Worm (Caenorhabditis elegans): ENCODE data around the gene K04C2.5.

K04C2.5 gene

DNA sequence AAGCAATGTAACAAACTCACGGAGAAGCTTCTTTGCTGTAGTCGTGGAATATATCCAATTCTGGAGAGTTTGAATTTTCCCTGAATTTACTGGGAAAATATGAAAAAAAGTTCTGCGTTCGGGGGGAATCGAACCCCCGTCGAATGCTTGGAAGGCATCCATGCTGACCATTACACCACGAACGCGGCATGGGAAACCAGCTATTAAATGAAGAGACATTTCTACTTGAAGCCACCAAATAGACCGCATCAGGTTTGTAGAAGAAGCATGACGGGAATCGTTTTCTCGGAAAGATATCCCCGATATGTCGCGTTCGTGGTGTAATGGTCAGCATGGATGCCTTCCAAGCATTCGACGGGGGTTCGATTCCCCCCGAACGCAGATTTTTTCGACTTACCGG is 3.0 kb downstream of the K04C2.5 start (continued):
- peak; percentile 66 for TF ChIP-seq zip-2 (tag; optimal IDR thresholded peaks at IDR 0.05)
- TF ChIP-seq hlh-30 (tag; optimal IDR thresholded peaks at IDR 0.05; ENCODE audit: insufficient read depth): peak; percentile 43
- TF ChIP-seq nhr-77 (tag; optimal IDR thresholded peaks at IDR 0.05): no peak
- peak; percentile 80 for TF ChIP-seq madf-9 (GFP tag; conservative IDR thresholded peaks at IDR 0.05)
- TF ChIP-seq aly-2 (tag; optimal IDR thresholded peaks at IDR 0.05): no peak
- TF ChIP-seq dve-1 (tag; optimal IDR thresholded peaks at IDR 0.05; ENCODE audit: insufficient read depth): peak; percentile 43
- TF ChIP-seq ces-1 (GFP tag; optimal IDR thresholded peaks at IDR 0.05): no peak
- TF ChIP-seq spr-1 (tag; optimal IDR thresholded peaks at IDR 0.05): no peak
- no peak for TF ChIP-seq ceh-32 (tag; optimal IDR thresholded peaks at IDR 0.05; ENCODE audit: poor library complexity)
- TF ChIP-seq dpl-1 (GFP tag; optimal IDR thresholded peaks at IDR 0.05): peak; percentile 9
- TF ChIP-seq ceh-44 (GFP tag; IDR thresholded peaks at IDR 0.05): peak; percentile 57; the same call in 1 of the 2 replicates
- TF ChIP-seq ZK546.5 (tag; optimal IDR thresholded peaks at IDR 0.05): no peak
- no peak for TF ChIP-seq daf-12 (tag; optimal IDR thresholded peaks at IDR 0.05)
- peak; percentile 73 for TF ChIP-seq F26F4.8 (GFP tag; conservative IDR thresholded peaks at IDR 0.05)
- TF ChIP-seq snpc-1.2 (GFP tag; IDR thresholded peaks at IDR 0.05): peak; percentile 77
- TF ChIP-seq lin-29 (GFP tag; IDR thresholded peaks at IDR 0.05): 0 out of 2 replicates have a peak, but pooled peaks have one; percentile 25
- TF ChIP-seq nhr-6 (tag; optimal IDR thresholded peaks at IDR 0.05): peak; percentile 13
- TF ChIP-seq T20F7.1 (GFP tag; optimal IDR thresholded peaks at IDR 0.05): no peak
- peak; percentile 29 for TF ChIP-seq hlh-11 (tag; optimal IDR thresholded peaks at IDR 0.05)
- 0 out of 2 replicates have a peak, but pooled peaks have one; percentile 55 for TF ChIP-seq mxl-2 (GFP tag; conservative IDR thresholded peaks at IDR 0.05)
- peak; percentile 46 for TF ChIP-seq lin-13 (GFP tag; optimal IDR thresholded peaks at IDR 0.05)
- peak; percentile 73; the same call in 1 of the 2 replicates for TF ChIP-seq ctbp-1 (GFP tag; IDR thresholded peaks at IDR 0.05)
- peak; percentile 81 for TF ChIP-seq dmd-8 (GFP tag; IDR thresholded peaks at IDR 0.05)
- TF ChIP-seq saeg-2 (GFP tag; IDR thresholded peaks at IDR 0.05): 0 out of 2 replicates have a peak, but pooled peaks have one; percentile 36
- TF ChIP-seq hif-1 (tag; optimal IDR thresholded peaks at IDR 0.05): no peak
- TF ChIP-seq mdl-1 (tag; optimal IDR thresholded peaks at IDR 0.05): peak in 1 of 2 experiments; percentile 40
- TF ChIP-seq zfp-2 (tag; optimal IDR thresholded peaks at IDR 0.05): peak; percentile 24
- peak; percentile 16 for TF ChIP-seq F10B5.3 (tag; optimal IDR thresholded peaks at IDR 0.05)
- TF ChIP-seq set-16 (GFP tag; IDR thresholded peaks at IDR 0.05): no peak
- TF ChIP-seq tra-1 (GFP tag; IDR thresholded peaks at IDR 0.05): peak; percentile 77
- peak; percentile 66; the same call in 1 of the 2 replicates for TF ChIP-seq pha-4 (GFP tag; IDR thresholded peaks at IDR 0.05)
- no peak for TF ChIP-seq pha-4 (tag; optimal IDR thresholded peaks at IDR 0.05)
- TF ChIP-seq dmd-9 (GFP tag; IDR thresholded peaks at IDR 0.05): 0 out of 2 replicates have a peak, but pooled peaks have one; percentile 17
- TF ChIP-seq zfp-3 (GFP tag; conservative IDR thresholded peaks at IDR 0.05): 0 out of 2 replicates have a peak, but pooled peaks have one; percentile 26
- peak; percentile 71 for TF ChIP-seq vab-7 (GFP tag; IDR thresholded peaks at IDR 0.05)
- TF ChIP-seq nhr-10 (tag; optimal IDR thresholded peaks at IDR 0.05): no peak
- TF ChIP-seq attf-4 (tag; optimal IDR thresholded peaks at IDR 0.05): no peak
- peak; percentile 70 for TF ChIP-seq hmg-1.1 (GFP tag; IDR thresholded peaks at IDR 0.05)

DNA sequence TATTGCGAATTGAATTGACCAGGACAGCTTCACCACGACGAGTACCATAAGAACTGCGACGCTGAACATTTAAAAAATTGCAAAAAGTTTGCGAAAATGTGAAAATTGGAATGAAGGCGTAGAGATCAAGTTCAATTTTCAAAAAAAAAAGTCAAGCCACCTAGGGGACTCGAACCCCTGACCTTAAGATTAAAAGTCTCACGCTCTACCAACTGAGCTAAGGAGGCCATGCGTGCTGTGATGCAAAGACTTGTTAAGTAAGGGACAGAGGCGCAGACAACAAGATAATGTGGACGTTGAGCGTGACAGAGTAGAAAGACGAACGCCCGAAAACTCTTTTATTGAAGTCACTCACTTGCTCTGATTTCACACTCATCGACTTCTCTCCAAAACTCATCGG is 3.9 kb downstream of the K04C2.5 start:
- no peak for TF ChIP-seq ceh-28 (tag; optimal IDR thresholded peaks at IDR 0.05)
- peak; percentile 66 for TF ChIP-seq F49E8.2 (tag; optimal IDR thresholded peaks at IDR 0.05; ENCODE audit: borderline replicate concordance)
- TF ChIP-seq dve-1 (tag; optimal IDR thresholded peaks at IDR 0.05; ENCODE audit: insufficient read depth): peak; percentile 60
- TF ChIP-seq ztf-11 (tag; optimal IDR thresholded peaks at IDR 0.05): no peak
- TF ChIP-seq lin-1 (GFP tag; IDR thresholded peaks at IDR 0.05): peak; percentile 62
- no peak for TF ChIP-seq nhr-77 (tag; optimal IDR thresholded peaks at IDR 0.05)
- TF ChIP-seq php-3 (GFP tag; IDR thresholded peaks at IDR 0.05): peak; percentile 65; the same call in 1 of the 2 replicates
- TF ChIP-seq ceh-62 (tag; optimal IDR thresholded peaks at IDR 0.05): no peak
- peak; percentile 19 to 36 for TF ChIP-seq mdl-1 (tag; optimal IDR thresholded peaks at IDR 0.05)
- TF ChIP-seq nhr-102 (tag; optimal IDR thresholded peaks at IDR 0.05): no peak
- no peak for TF ChIP-seq daf-12 (tag; optimal IDR thresholded peaks at IDR 0.05)
- TF ChIP-seq snpc-1.2 (GFP tag; IDR thresholded peaks at IDR 0.05): peak; percentile 79
- TF ChIP-seq hif-1 (tag; optimal IDR thresholded peaks at IDR 0.05): peak in 1 of 2 experiments; percentile 62
- TF ChIP-seq zip-11 (GFP tag; IDR thresholded peaks at IDR 0.05): 0 out of 2 replicates have a peak, but pooled peaks have one; percentile 42
- no peak for TF ChIP-seq unc-39 (tag; optimal IDR thresholded peaks at IDR 0.05)
- TF ChIP-seq egl-27 (tag; optimal IDR thresholded peaks at IDR 0.05): no peak
- TF ChIP-seq nhr-76 (tag; optimal IDR thresholded peaks at IDR 0.05): no peak
- peak; percentile 1 for TF ChIP-seq nhr-11 (tag; optimal IDR thresholded peaks at IDR 0.05)
- TF ChIP-seq nhr-48 (tag; optimal IDR thresholded peaks at IDR 0.05): peak; percentile 5

All from whole organism, L4 larva.